Fruit fly (Drosophila melanogaster): ENCODE results near the gene tub.

- TF ChIP-seq ttk (optimal IDR thresholded peaks at IDR 0.05) (no peak), h (optimal IDR thresholded peaks at IDR 0.05) (no peak)
Measured at dm6 chr3R:4360668-4361110, 26.9 kb upstream of the tub start.

Measured in Kc167 (cell line).